Worm (Caenorhabditis elegans): ENCODE results near the gene C01G6.3.

The C01G6.3 gene

ce11 chrII:9260026-9260425 lies 9.7 kb upstream of the C01G6.3 start:
- TF ChIP-seq unc-62 (GFP tag; optimal IDR thresholded peaks at IDR 0.05), result no peak

- TF ChIP-seq unc-62 (GFP tag; optimal IDR thresholded peaks at IDR 0.05), result no peak
Measured at ce11 chrII:9261403-9261802, 8.3 kb upstream of the C01G6.3 start.

- TF ChIP-seq unc-62 (GFP tag; optimal IDR thresholded peaks at IDR 0.05), result no peak
Measured at ce11 chrII:9261931-9262562, 7.6 kb upstream of the C01G6.3 start, which contains the start of gene aqp-2. aqp-2 (minus strand) TSS chrII:9261981.

ce11 chrII:9262845-9263402 lies 6.8 kb upstream of the C01G6.3 start:
- TF ChIP-seq unc-62 (GFP tag; optimal IDR thresholded peaks at IDR 0.05), result no peak

- no peak for TF ChIP-seq unc-62 (GFP tag; optimal IDR thresholded peaks at IDR 0.05)
Measured at ce11 chrII:9263784-9264183, 5.9 kb upstream of the C01G6.3 start.

- TF ChIP-seq unc-62 (GFP tag; optimal IDR thresholded peaks at IDR 0.05), result no peak
Measured at ce11 chrII:9264689-9265278, 4.9 kb upstream of the C01G6.3 start.

ce11 chrII:9265705-9266104 lies 4.0 kb upstream of the C01G6.3 start:
- TF ChIP-seq unc-62 (GFP tag; optimal IDR thresholded peaks at IDR 0.05), result no peak

- TF ChIP-seq unc-62 (GFP tag; optimal IDR thresholded peaks at IDR 0.05), result no peak
Measured at ce11 chrII:9266252-9266651, 3.4 kb upstream of the C01G6.3 start.

- no peak for TF ChIP-seq unc-62 (GFP tag; optimal IDR thresholded peaks at IDR 0.05)
Measured at ce11 chrII:9266755-9267154, 2.9 kb upstream of the C01G6.3 start, which contains the start of gene C01G6.2. C01G6.2 (plus strand) TSS chrII:9267055.

ce11 chrII:9268983-9269382 lies 705 bp upstream of the C01G6.3 start:
- TF ChIP-seq unc-62 (GFP tag; optimal IDR thresholded peaks at IDR 0.05), result no peak

- TF ChIP-seq unc-62 (GFP tag; optimal IDR thresholded peaks at IDR 0.05), result no peak
Measured at ce11 chrII:9271285-9271684, 1.6 kb downstream of the C01G6.3 start.

- no peak for TF ChIP-seq unc-62 (GFP tag; optimal IDR thresholded peaks at IDR 0.05)
Measured at ce11 chrII:9272942-9273341, 3.3 kb downstream of the C01G6.3 start, which contains the start of gene C01G6.4. C01G6.4 (minus strand) TSS chrII:9273042.

- TF ChIP-seq unc-62 (GFP tag; optimal IDR thresholded peaks at IDR 0.05), result no peak
Measured at ce11 chrII:9273984-9274383, 4.3 kb downstream of the C01G6.3 start.

ce11 chrII:9274734-9275133 lies 5.0 kb downstream of the C01G6.3 start:
- no peak for TF ChIP-seq unc-62 (GFP tag; optimal IDR thresholded peaks at IDR 0.05)

ce11 chrII:9275173-9275572 lies 5.5 kb downstream of the C01G6.3 start:
- no peak for TF ChIP-seq unc-62 (GFP tag; optimal IDR thresholded peaks at IDR 0.05)

ce11 chrII:9277153-9277552 lies 7.5 kb downstream of the C01G6.3 start:
- TF ChIP-seq unc-62 (GFP tag; optimal IDR thresholded peaks at IDR 0.05), result no peak

ce11 chrII:9279016-9279415 lies 9.3 kb downstream of the C01G6.3 start:
- TF ChIP-seq unc-62 (GFP tag; optimal IDR thresholded peaks at IDR 0.05), result no peak
